Worm (Caenorhabditis elegans) whole organism, midembryonic: Measurements from ENCODE around the gene clec-224.

Experiments
- cog-1 ChIP-seq: sonication (generic microtip); optimal IDR thresholded peaks from 2 replicates; lab custom pipeline; 2016; ENCODE audit warnings: missing genetic modification characterization, missing compliant biosample characterization
- flt-1 ChIP-seq: fragments of 200-800 bp; sonication (Bioruptor generic); IDR thresholded peaks from 2 replicates; pipeline ENCODE4 v1.3.6; 2022; ENCODE audit warnings: missing genetic modification characterization, missing compliant biosample characterization
- klf-2 ChIP-seq: fragments of 200-800 bp; sonication (Bioruptor generic); conservative IDR thresholded peaks from 2 replicates; pipeline ENCODE4 v1.3.6; 2022; ENCODE audit warnings: missing genetic modification reagents, missing genetic modification characterization, missing compliant biosample characterization
- med-1 ChIP-seq: sonication (generic microtip); optimal IDR thresholded peaks from 2 replicates; lab custom pipeline; 2017; ENCODE audit warnings: missing genetic modification characterization, mild to moderate bottlenecking, missing compliant biosample characterization, antibody characterized with exemption, missing genetic modification reagents; ENCODE audit not compliant: insufficient read depth
- ref-1 ChIP-seq: fragments of 200-800 bp; sonication (Bioruptor generic); conservative IDR thresholded peaks from 2 replicates; pipeline ENCODE4 v1.3.6; 2022; ENCODE audit warnings: missing genetic modification reagents, missing genetic modification characterization, missing compliant biosample characterization
- ztf-23 ChIP-seq: fragments of 200-800 bp; sonication (Bioruptor generic); IDR thresholded peaks from 2 replicates; pipeline ENCODE4 v1.3.6; 2022; ENCODE audit warnings: missing genetic modification reagents, missing genetic modification characterization, missing compliant biosample characterization
- ztf-29 ChIP-seq: fragments of 200-800 bp; sonication (Bioruptor generic); IDR thresholded peaks from 2 replicates; pipeline ENCODE4 v1.3.6; 2022; ENCODE audit warnings: missing genetic modification reagents, missing genetic modification characterization, missing compliant biosample characterization

DNA sequence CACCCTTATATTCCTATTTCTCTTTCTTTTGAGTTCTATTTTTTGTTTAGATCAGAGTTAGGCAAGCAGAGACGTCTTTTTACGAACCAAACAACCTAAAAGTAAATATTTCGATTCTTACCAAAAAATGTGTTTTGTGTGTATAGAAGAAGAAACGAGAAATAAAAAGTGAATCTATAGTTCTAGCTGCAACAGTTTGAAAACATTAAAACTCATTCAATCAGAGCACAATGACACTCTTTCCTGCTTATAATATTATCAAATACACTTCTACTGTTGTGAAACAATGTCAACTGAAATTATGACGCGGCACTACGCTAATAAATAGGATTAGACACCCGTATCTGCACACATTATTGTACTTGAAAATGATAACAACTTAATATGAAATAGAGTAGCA lies 16.6 kb upstream of the clec-224 start, which contains the start of gene ZK836.3:
- TF ChIP-seq ztf-23 (GFP tag; lab: Robert Waterston, UW) (no peak), flt-1 (GFP tag; lab: Robert Waterston, UW) (no peak), cog-1 (tag; lab: Kevin White, UChicago) (no peak), klf-2 (GFP tag; lab: Robert Waterston, UW) (no peak), ref-1 (GFP tag; lab: Robert Waterston, UW) (no peak), med-1 (GFP tag; lab: Kevin White, UChicago) (no peak), ztf-29 (GFP tag; lab: Robert Waterston, UW) (no peak)
